Fruit fly (Drosophila melanogaster): ENCODE measurements around the gene Drsl6.

Gene Drsl6

DNA sequence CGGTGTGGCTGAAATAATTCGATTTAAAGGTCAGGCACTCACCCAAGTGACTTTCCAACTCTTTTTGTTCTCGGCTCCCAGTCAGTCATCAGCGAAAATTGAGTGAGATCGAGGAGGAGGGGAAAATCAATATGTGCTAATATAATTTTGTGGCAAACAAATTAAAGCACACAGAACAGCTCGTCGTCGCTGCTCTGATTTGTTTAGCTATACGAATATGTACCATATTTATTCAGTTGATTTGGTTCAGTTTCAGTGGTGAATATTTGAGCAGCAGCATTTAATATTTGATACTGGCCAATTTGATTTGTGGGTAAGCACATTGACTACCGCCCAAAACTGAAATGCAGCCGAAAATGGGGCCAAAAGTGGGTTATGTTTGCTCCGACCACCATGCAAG is 30.8 kb downstream of the Drsl6 start (continued):
- TF ChIP-seq CG15514 (GFP tag; optimal IDR thresholded peaks at IDR 0.05) (peak; percentile 41), Abd-B (GFP tag; optimal IDR thresholded peaks at IDR 0.05) (no peak), Dfd (GFP tag; optimal IDR thresholded peaks at IDR 0.05) (no peak), HHEX (GFP tag; optimal IDR thresholded peaks at IDR 0.05) (peak; percentile 56), esg (GFP tag; conservative IDR thresholded peaks at IDR 0.05) (no peak), CG11696 (GFP tag; IDR thresholded peaks at IDR 0.05) (no peak), Dp (GFP tag; optimal IDR thresholded peaks at IDR 0.05) (no peak), NK7.1 (GFP tag; optimal IDR thresholded peaks at IDR 0.05) (peak; percentile 19), Six4 (GFP tag; optimal IDR thresholded peaks at IDR 0.05) (no peak), Side (GFP tag; optimal IDR thresholded peaks at IDR 0.05) (peak; percentile 29), bbx (GFP tag; IDR thresholded peaks at IDR 0.05; ENCODE audit: partially characterized antibody) (no peak), bowl (GFP tag; IDR thresholded peaks at IDR 0.05) (no peak), zen2 (GFP tag; IDR thresholded peaks at IDR 0.05; ENCODE audit: partially characterized antibody) (no peak), Rx (GFP tag; IDR thresholded peaks at IDR 0.05) (no peak), Dip2 (GFP tag; IDR thresholded peaks at IDR 0.05) (no peak), CG2875 (GFP tag; optimal IDR thresholded peaks at IDR 0.05) (peak; percentile 66), bab2 (GFP tag; optimal IDR thresholded peaks at IDR 0.05) (peak; percentile 50), Tbp (GFP tag; optimal IDR thresholded peaks at IDR 0.05) (no peak), CG18476 (GFP tag; optimal IDR thresholded peaks at IDR 0.05) (no peak), Hey (tag; optimal IDR thresholded peaks at IDR 0.05) (no peak), CG1603 (tag; optimal IDR thresholded peaks at IDR 0.05) (peak; percentile 70), Xrp1 (GFP tag; IDR thresholded peaks at IDR 0.05) (peak; percentile 46; the same call in 1 of the 2 replicates), Doc2 (GFP tag; IDR thresholded peaks at IDR 0.05) (no peak), rib (GFP tag; IDR thresholded peaks at IDR 0.05) (no peak), Trl (optimal IDR thresholded peaks at IDR 0.05) (no peak), Trl (GFP tag; optimal IDR thresholded peaks at IDR 0.05) (peak; percentile 25), CG10321 (GFP tag; IDR thresholded peaks at IDR 0.05) (peak; percentile 18; the same call in 1 of the 2 replicates), CG13894 (tag; optimal IDR thresholded peaks at IDR 0.05) (no peak), Awh (GFP tag; IDR thresholded peaks at IDR 0.05) (no peak), ftz-f1 (GFP tag; optimal IDR thresholded peaks at IDR 0.05) (no peak), da (GFP tag; optimal IDR thresholded peaks at IDR 0.05) (no peak), gro (GFP tag; optimal IDR thresholded peaks at IDR 0.05) (no peak), CG4424 (GFP tag; optimal IDR thresholded peaks at IDR 0.05) (no peak), lilli (GFP tag; optimal IDR thresholded peaks at IDR 0.05) (peak; percentile 7), C15 (GFP tag; IDR thresholded peaks at IDR 0.05) (no peak), gsb-n (tag; optimal IDR thresholded peaks at IDR 0.05) (peak; percentile 30), CG6654 (GFP tag; optimal IDR thresholded peaks at IDR 0.05) (no peak), CG8478 (optimal IDR thresholded peaks at IDR 0.05) (no peak), B-H2 (GFP tag; optimal IDR thresholded peaks at IDR 0.05) (no peak), D19B (GFP tag; optimal IDR thresholded peaks at IDR 0.05) (no peak), shn (GFP tag; optimal IDR thresholded peaks at IDR 0.05) (peak; percentile 5), CG11456 (GFP tag; IDR thresholded peaks at IDR 0.05) (no peak), dmrt11E (tag; optimal IDR thresholded peaks at IDR 0.05) (peak; percentile 58), CG17568 (GFP tag; optimal IDR thresholded peaks at IDR 0.05) (peak; percentile 60), YL-1 (GFP tag; optimal IDR thresholded peaks at IDR 0.05) (no peak), CkIIα-i1 (GFP tag; IDR thresholded peaks at IDR 0.05) (no peak), CG30403 (GFP tag; optimal IDR thresholded peaks at IDR 0.05) (no peak), Poxn (GFP tag; IDR thresholded peaks at IDR 0.05) (no peak), E2f1 (GFP tag; IDR thresholded peaks at IDR 0.05) (no peak), CG4360 (GFP tag; IDR thresholded peaks at IDR 0.05) (no peak), CG12942 (GFP tag; optimal IDR thresholded peaks at IDR 0.05) (peak; percentile 4), ap (GFP tag; IDR thresholded peaks at IDR 0.05) (no peak), CG10543 (GFP tag; optimal IDR thresholded peaks at IDR 0.05) (no peak)

All from whole organism, embryonic.